Fruit fly (Drosophila melanogaster) whole organism, prepupa: ENCODE measurements around the gene skd.
A peak's percentile ranks its signal among the peaks of the same experiment; 100 is the strongest.

Source experiments
- Blimp-1 ChIP-seq: fragments of 200-800 bp; sonication (Bioruptor generic); optimal IDR thresholded peaks from 3 replicates; lab custom pipeline; 2017; ENCODE audit warnings: missing biosample characterization, missing genetic modification characterization, mild to moderate bottlenecking, moderate library complexity, missing genetic modification reagents
- CG10631 ChIP-seq: fragments of 200-800 bp; sonication (Bioruptor generic); optimal IDR thresholded peaks from 2 replicates; lab custom pipeline; 2016; ENCODE audit warnings: missing biosample characterization, missing genetic modification characterization
- CG10669 ChIP-seq: fragments of 200-800 bp; sonication (Bioruptor generic); optimal IDR thresholded peaks from 3 replicates; lab custom pipeline; 2018; ENCODE audit warnings: missing biosample characterization, mild to moderate bottlenecking, missing genetic modification characterization, moderate library complexity
- CG11762 ChIP-seq: fragments of 200-800 bp; sonication (Bioruptor generic); optimal IDR thresholded peaks from 3 replicates; lab custom pipeline; 2016; ENCODE audit warnings: missing biosample characterization, missing genetic modification characterization; ENCODE audit not compliant: insufficient read depth
- CG11902 ChIP-seq: fragments of 200-800 bp; sonication (Bioruptor generic); optimal IDR thresholded peaks from 3 replicates; lab custom pipeline; 2016; ENCODE audit warnings: missing biosample characterization, missing genetic modification characterization
- CG1621 ChIP-seq: fragments of 200-800 bp; sonication (Bioruptor generic); optimal IDR thresholded peaks from 3 replicates; lab custom pipeline; 2018; ENCODE audit warnings: missing biosample characterization, mild to moderate bottlenecking, missing genetic modification characterization
- CG16779 ChIP-seq: fragments of 200-800 bp; sonication (Bioruptor generic); optimal IDR thresholded peaks from 3 replicates; lab custom pipeline; 2017; ENCODE audit warnings: missing biosample characterization, mild to moderate bottlenecking, missing genetic modification characterization
- CG3032 ChIP-seq: fragments of 200-800 bp; optimal IDR thresholded peaks from 2 replicates; lab custom pipeline; 2019; ENCODE audit warnings: missing biosample characterization, mild to moderate bottlenecking, missing genetic modification characterization, moderate library complexity
- CG31627 ChIP-seq: fragments of 200-800 bp; sonication (Bioruptor generic); optimal IDR thresholded peaks from 3 replicates; lab custom pipeline; 2016; ENCODE audit warnings: missing biosample characterization, missing genetic modification characterization
- CG32006 ChIP-seq: fragments of 200-800 bp; sonication (Bioruptor generic); optimal IDR thresholded peaks from 3 replicates; lab custom pipeline; 2017; ENCODE audit warnings: missing biosample characterization, mild to moderate bottlenecking, missing genetic modification characterization
- CG34406 ChIP-seq: fragments of 200-800 bp; sonication (Bioruptor generic); optimal IDR thresholded peaks from 3 replicates; lab custom pipeline; 2016; ENCODE audit warnings: missing biosample characterization, missing genetic modification characterization
- CG6163 ChIP-seq: fragments of 200-800 bp; sonication (Bioruptor generic); IDR thresholded peaks from 3 replicates; pipeline ENCODE4 v1.3.6; 2022; ENCODE audit warnings: missing biosample characterization, missing genetic modification characterization
- CG6792 ChIP-seq: fragments of 200-800 bp; sonication (Bioruptor generic); optimal IDR thresholded peaks from 3 replicates; lab custom pipeline; 2016; ENCODE audit warnings: missing biosample characterization, missing genetic modification characterization
- CG6854 ChIP-seq: fragments of 200-800 bp; sonication (Bioruptor generic); optimal IDR thresholded peaks from 2 replicates; lab custom pipeline; 2017; ENCODE audit warnings: missing biosample characterization, mild to moderate bottlenecking, missing genetic modification characterization
- CG7368 ChIP-seq: fragments of 200-800 bp; sonication (Bioruptor generic); optimal IDR thresholded peaks from 3 replicates; lab custom pipeline; 2016; ENCODE audit warnings: missing biosample characterization, missing genetic modification characterization
- CG8119 ChIP-seq: fragments of 200-800 bp; sonication (Bioruptor generic); IDR thresholded peaks from 3 replicates; pipeline ENCODE4 v1.3.6; 2022; ENCODE audit warnings: missing biosample characterization, missing genetic modification characterization
- CG8319 ChIP-seq: fragments of 200-800 bp; sonication (Bioruptor generic); optimal IDR thresholded peaks from 3 replicates; lab custom pipeline; 2016; ENCODE audit warnings: missing biosample characterization, missing genetic modification characterization
- CG9139 ChIP-seq: fragments of 200-800 bp; sonication (Bioruptor generic); optimal IDR thresholded peaks from 3 replicates; lab custom pipeline; 2017; ENCODE audit warnings: missing biosample characterization, mild to moderate bottlenecking, missing genetic modification characterization
- Eip75B ChIP-seq: fragments of 200-800 bp; sonication (Bioruptor generic); optimal IDR thresholded peaks from 3 replicates; lab custom pipeline; 2016; ENCODE audit warnings: missing biosample characterization, missing genetic modification characterization
- Eip78C ChIP-seq: fragments of 200-800 bp; sonication (Bioruptor generic); peaks from one replicate; lab custom pipeline; 2016; ENCODE audit warnings: missing biosample characterization, missing genetic modification characterization
- Ets21C ChIP-seq: fragments of 200-800 bp; sonication (Bioruptor generic); optimal IDR thresholded peaks from 3 replicates; lab custom pipeline; 2016; ENCODE audit warnings: missing biosample characterization, missing genetic modification characterization
- Ets96B ChIP-seq: fragments of 200-800 bp; optimal IDR thresholded peaks from 2 replicates; lab custom pipeline; 2019; ENCODE audit warnings: missing biosample characterization, mild to moderate bottlenecking, missing genetic modification characterization, moderate library complexity
- Gug ChIP-seq: fragments of 200-800 bp; sonication (Bioruptor generic); IDR thresholded peaks from 2 replicates; pipeline ENCODE4 v1.3.6; 2022; ENCODE audit warnings: missing biosample characterization, missing genetic modification characterization
- Hr39 ChIP-seq: fragments of 200-800 bp; sonication (Bioruptor generic); optimal IDR thresholded peaks from 2 replicates; lab custom pipeline; 2016; ENCODE audit warnings: missing biosample characterization, missing genetic modification characterization
- Hr4 ChIP-seq: fragments of 200-800 bp; sonication (Bioruptor generic); optimal IDR thresholded peaks from 3 replicates; lab custom pipeline; 2016; ENCODE audit warnings: missing biosample characterization, missing genetic modification characterization
- Lpt ChIP-seq: fragments of 200-800 bp; sonication (Bioruptor generic); optimal IDR thresholded peaks from 3 replicates; lab custom pipeline; 2016; ENCODE audit warnings: missing biosample characterization, missing genetic modification characterization
- Met ChIP-seq: fragments of 200-800 bp; sonication (Bioruptor generic); optimal IDR thresholded peaks from 3 replicates; lab custom pipeline; 2016; ENCODE audit warnings: missing biosample characterization, missing genetic modification characterization
- OdsH ChIP-seq: fragments of 200-800 bp; sonication (Bioruptor generic); optimal IDR thresholded peaks from 3 replicates; lab custom pipeline; 2016; ENCODE audit warnings: missing biosample characterization, missing genetic modification characterization
- Smox ChIP-seq: fragments of 200-800 bp; sonication (Bioruptor generic); optimal IDR thresholded peaks from 3 replicates; lab custom pipeline; 2016; ENCODE audit warnings: missing biosample characterization, missing genetic modification characterization
- Sox102F ChIP-seq: fragments of 200-800 bp; sonication (Bioruptor generic); optimal IDR thresholded peaks from 2 replicates; lab custom pipeline; 2016; ENCODE audit warnings: missing biosample characterization, mild to moderate bottlenecking, missing genetic modification characterization
- Sox14 ChIP-seq: fragments of 200-800 bp; sonication (Bioruptor generic); optimal IDR thresholded peaks from 3 replicates; lab custom pipeline; 2016; ENCODE audit warnings: missing biosample characterization, missing genetic modification characterization
- Sox15 ChIP-seq: fragments of 200-800 bp; sonication (Bioruptor generic); optimal IDR thresholded peaks from 3 replicates; lab custom pipeline; 2016; ENCODE audit warnings: missing biosample characterization, missing genetic modification characterization
- achi ChIP-seq: fragments of 200-800 bp; sonication (Bioruptor generic); optimal IDR thresholded peaks from 3 replicates; lab custom pipeline; 2016; ENCODE audit warnings: missing biosample characterization, missing genetic modification characterization
- acj6 ChIP-seq: fragments of 200-800 bp; sonication (Bioruptor generic); optimal IDR thresholded peaks from 3 replicates; lab custom pipeline; 2016; ENCODE audit warnings: missing biosample characterization, missing genetic modification characterization
- cyc ChIP-seq: fragments of 200-800 bp; sonication (Bioruptor generic); optimal IDR thresholded peaks from 3 replicates; lab custom pipeline; 2016; ENCODE audit warnings: missing biosample characterization, missing genetic modification characterization
- dac ChIP-seq: fragments of 200-800 bp; sonication (Bioruptor generic); optimal IDR thresholded peaks from 2 replicates; lab custom pipeline; 2017; ENCODE audit warnings: missing biosample characterization, mild to moderate bottlenecking, missing genetic modification characterization
- dsx ChIP-seq: fragments of 200-800 bp; optimal IDR thresholded peaks from 3 replicates; lab custom pipeline; 2019; ENCODE audit warnings: missing biosample characterization, mild to moderate bottlenecking, missing genetic modification characterization, moderate library complexity; ENCODE audit not compliant: poor library complexity, severe bottlenecking
- esn ChIP-seq: fragments of 200-800 bp; sonication (Bioruptor generic); optimal IDR thresholded peaks from 2 replicates; lab custom pipeline; 2016; ENCODE audit warnings: missing biosample characterization, mild to moderate bottlenecking, missing genetic modification characterization, moderate library complexity
- fd59A ChIP-seq: fragments of 200-800 bp; sonication (Bioruptor generic); optimal IDR thresholded peaks from 2 replicates; lab custom pipeline; 2017; ENCODE audit warnings: missing biosample characterization, mild to moderate bottlenecking, missing genetic modification characterization, missing genetic modification reagents
- fd85E ChIP-seq: fragments of 200-800 bp; sonication (Bioruptor generic); optimal IDR thresholded peaks from 3 replicates; lab custom pipeline; 2016; ENCODE audit warnings: missing biosample characterization, missing genetic modification characterization
- fkh ChIP-seq: fragments of 200-800 bp; sonication (Bioruptor generic); optimal IDR thresholded peaks from 3 replicates; lab custom pipeline; 2017; ENCODE audit warnings: missing biosample characterization, mild to moderate bottlenecking, missing genetic modification characterization, moderate library complexity
- net ChIP-seq: fragments of 200-800 bp; sonication (Bioruptor generic); optimal IDR thresholded peaks from 3 replicates; lab custom pipeline; 2016; ENCODE audit warnings: missing biosample characterization, missing genetic modification characterization
- ss ChIP-seq, 2 experiments: fragments of 200-800 bp; sonication (Bioruptor generic); optimal IDR thresholded peaks; 2 replicates in 1 of 2; 3 replicates in 1 of 2; lab custom pipeline; 2017 to 2018; ENCODE audit warnings: mild to moderate bottlenecking in 2 of 2, missing biosample characterization in 2 of 2, missing genetic modification characterization in 2 of 2, moderate library complexity in 1 of 2
- svp ChIP-seq: fragments of 200-800 bp; sonication (Bioruptor generic); peaks from one replicate; lab custom pipeline; 2016; ENCODE audit warnings: missing biosample characterization, missing genetic modification characterization
- topi ChIP-seq: fragments of 200-800 bp; sonication (Bioruptor generic); optimal IDR thresholded peaks from 3 replicates; lab custom pipeline; 2016; ENCODE audit warnings: missing biosample characterization, missing genetic modification characterization

The skd gene

DNA sequence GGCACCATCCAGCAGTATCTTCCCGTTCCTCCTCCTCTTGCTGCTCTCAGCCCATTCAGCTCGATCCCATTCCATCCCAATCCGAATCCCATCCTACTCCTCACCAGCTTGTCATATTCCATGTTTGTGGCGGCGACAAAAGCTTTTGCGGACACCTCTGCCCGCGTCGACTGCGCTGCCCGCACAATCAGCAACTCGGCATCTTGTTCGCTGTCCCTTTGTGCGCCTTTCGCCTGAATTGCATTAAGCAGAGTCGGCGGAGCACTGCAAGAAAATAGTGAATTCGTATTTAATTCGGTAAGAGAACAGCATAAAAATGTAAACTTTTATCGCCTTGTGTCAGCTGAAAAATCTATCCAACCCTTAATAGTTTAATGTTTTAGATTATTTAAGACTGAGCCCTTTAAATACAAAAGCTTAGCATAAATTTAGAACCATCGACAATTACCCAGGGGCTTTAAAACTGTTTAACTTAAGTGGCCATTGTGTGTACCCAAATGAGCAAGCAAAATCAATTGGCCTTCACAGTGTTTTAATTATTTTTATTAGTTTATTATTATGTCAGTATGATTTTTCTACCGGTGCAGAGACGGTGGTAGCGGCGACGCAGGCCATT is 76.6 kb downstream of the skd start (continued):
- TF ChIP-seq CG6854 (GFP tag; lab: Kevin White, UChicago) (no peak), CG6163 (GFP tag; lab: Robert Waterston, UW) (peak; percentile 71; the same call in 1 of the 3 replicates), CG31627 (GFP tag; lab: Kevin White, UChicago) (peak; percentile 90), Sox15 (GFP tag; lab: Kevin White, UChicago) (peak; percentile 95), Ets21C (GFP tag; lab: Kevin White, UChicago) (peak; percentile 83), Hr39 (GFP tag; lab: Kevin White, UChicago) (peak; percentile 90), OdsH (GFP tag; lab: Kevin White, UChicago) (peak; percentile 94), Smox (GFP tag; lab: Kevin White, UChicago) (peak; percentile 88), CG11762 (peak; percentile 89), Blimp-1 (GFP tag; lab: Kevin White, UChicago) (peak; percentile 74), fd59A (GFP tag; lab: Kevin White, UChicago) (peak; percentile 98), CG16779 (tag; lab: Kevin White, UChicago) (peak; percentile 88), CG6792 (GFP tag; lab: Kevin White, UChicago) (peak; percentile 91), topi (peak; percentile 93), CG11902 (GFP tag; lab: Kevin White, UChicago) (peak; percentile 89), fkh (no peak), Eip75B (GFP tag; lab: Kevin White, UChicago) (peak; percentile 91), Ets96B (tag; lab: Kevin White, UChicago) (peak; percentile 96), dac (peak; percentile 88), Met (peak; percentile 91), Eip78C (GFP tag; lab: Kevin White, UChicago) (peak; percentile 99), CG34406 (GFP tag; lab: Kevin White, UChicago) (peak; percentile 95), achi (GFP tag; lab: Kevin White, UChicago) (peak; percentile 93)

dm6 chr3L:20950136-20950499 is 77.1 kb downstream of the skd start:
- TF ChIP-seq dsx (GFP tag; lab: Kevin White, UChicago) = peak; percentile 97
- peak; percentile 93 for TF ChIP-seq Sox15 (GFP tag; lab: Kevin White, UChicago)
- TF ChIP-seq acj6 (GFP tag; lab: Kevin White, UChicago) = peak; percentile 97
- TF ChIP-seq Ets96B (tag; lab: Kevin White, UChicago) = peak; percentile 98
- peak; percentile 97 for TF ChIP-seq topi
- TF ChIP-seq ss (GFP tag; optimal IDR thresholded peaks at IDR 0.05; lab: Kevin White, UChicago) = peak; percentile 93 to 96
- peak; percentile 93 for TF ChIP-seq net (GFP tag; lab: Kevin White, UChicago)
- peak; percentile 92 for TF ChIP-seq Hr4 (GFP tag; lab: Kevin White, UChicago)
- peak; percentile 92 for TF ChIP-seq CG8319 (GFP tag; lab: Kevin White, UChicago)
- peak; percentile 99 for TF ChIP-seq Eip78C (GFP tag; lab: Kevin White, UChicago)
- TF ChIP-seq CG11902 (GFP tag; lab: Kevin White, UChicago) = peak; percentile 91
- peak; percentile 86 for TF ChIP-seq CG7368
- TF ChIP-seq CG31627 (GFP tag; lab: Kevin White, UChicago) = peak; percentile 95
- TF ChIP-seq achi (GFP tag; lab: Kevin White, UChicago) = peak; percentile 96
- peak; percentile 95 for TF ChIP-seq Smox (GFP tag; lab: Kevin White, UChicago)
- TF ChIP-seq CG10669 (GFP tag; lab: Kevin White, UChicago) = peak; percentile 98
- peak; percentile 94 for TF ChIP-seq CG8119 (GFP tag; lab: Robert Waterston, UW)
- TF ChIP-seq Eip75B (GFP tag; lab: Kevin White, UChicago) = peak; percentile 97
- peak; percentile 94 for TF ChIP-seq cyc (GFP tag; lab: Kevin White, UChicago)
- peak; percentile 92 for TF ChIP-seq CG1621
- peak; percentile 90 for TF ChIP-seq CG6163 (GFP tag; lab: Robert Waterston, UW)
- peak; percentile 77 for TF ChIP-seq fd85E (GFP tag; lab: Kevin White, UChicago)
- TF ChIP-seq Met = peak; percentile 96
- TF ChIP-seq esn = peak; percentile 96
- TF ChIP-seq CG3032 = peak; percentile 98
- TF ChIP-seq Hr39 (GFP tag; lab: Kevin White, UChicago) = peak; percentile 94
- peak; percentile 97 for TF ChIP-seq Sox14
- TF ChIP-seq CG10631 (GFP tag; lab: Kevin White, UChicago) = peak; percentile 99
- TF ChIP-seq CG34406 (GFP tag; lab: Kevin White, UChicago) = peak; percentile 96
- TF ChIP-seq CG9139 = peak; percentile 96
- TF ChIP-seq Blimp-1 (GFP tag; lab: Kevin White, UChicago) = peak; percentile 78
- TF ChIP-seq CG16779 (tag; lab: Kevin White, UChicago) = peak; percentile 87
- TF ChIP-seq svp (GFP tag; lab: Kevin White, UChicago) = peak; percentile 98
- peak; percentile 93 for TF ChIP-seq Lpt (GFP tag; lab: Kevin White, UChicago)
- peak; percentile 97 for TF ChIP-seq OdsH (GFP tag; lab: Kevin White, UChicago)
- TF ChIP-seq Sox102F (GFP tag; lab: Kevin White, UChicago) = peak; percentile 92
- peak; percentile 97 for TF ChIP-seq fd59A (GFP tag; lab: Kevin White, UChicago)
- peak; percentile 89 for TF ChIP-seq Gug
- TF ChIP-seq CG11762 = peak; percentile 93
- peak; percentile 94 for TF ChIP-seq CG32006 (GFP tag; lab: Kevin White, UChicago)
